Fruit fly (Drosophila melanogaster): ENCODE results near the gene CG43075.

CG43075 gene

DNA sequence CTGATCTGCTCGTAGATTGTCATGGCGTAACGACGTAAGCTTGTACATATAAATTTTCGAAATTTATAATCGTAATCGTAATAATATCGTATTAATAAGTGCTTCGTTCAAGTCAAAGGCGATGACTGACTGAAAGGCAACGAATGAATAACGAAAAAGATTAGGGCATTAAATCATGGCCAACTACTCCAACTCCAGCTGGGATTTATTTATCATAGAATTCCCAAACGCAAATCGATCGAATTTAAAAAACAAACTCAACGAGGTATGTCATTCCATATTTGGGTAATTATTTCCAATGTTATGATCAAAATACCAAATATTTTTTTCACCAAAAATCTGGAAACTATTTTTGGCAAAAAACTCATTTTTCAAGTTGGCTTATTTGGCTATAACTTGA is at the start of gene CG43075:
Gene CG43075, minus strand, starts transcription at position 101 of the 400 bp plus-strand sequence.
- TF ChIP-seq cnc (optimal IDR thresholded peaks at IDR 0.05) (no peak), CG1620 (GFP tag; optimal IDR thresholded peaks at IDR 0.05) (no peak), CG33017 (tag; optimal IDR thresholded peaks at IDR 0.05) (no peak), Mnt (GFP tag; optimal IDR thresholded peaks at IDR 0.05) (no peak), kay (GFP tag; ENCODE audit: borderline replicate concordance) (no peak), tj (GFP tag; optimal IDR thresholded peaks at IDR 0.05) (no peak), Clk (GFP tag; optimal IDR thresholded peaks at IDR 0.05) (no peak), Crg-1 (GFP tag; optimal IDR thresholded peaks at IDR 0.05) (no peak), toe (GFP tag; optimal IDR thresholded peaks at IDR 0.05) (no peak), ovo (GFP tag; optimal IDR thresholded peaks at IDR 0.05) (no peak), pad (GFP tag; optimal IDR thresholded peaks at IDR 0.05) (no peak), CG7045 (GFP tag; optimal IDR thresholded peaks at IDR 0.05) (no peak)

dm6 chrX:15259295-15259694 is 38.3 kb upstream of the CG43075 start:
- TF ChIP-seq Crg-1 (GFP tag; optimal IDR thresholded peaks at IDR 0.05) = no peak
- no peak for TF ChIP-seq CG11617 (GFP tag; optimal IDR thresholded peaks at IDR 0.05)
- TF ChIP-seq Mnt (GFP tag; optimal IDR thresholded peaks at IDR 0.05) = no peak
- TF ChIP-seq CG1620 (GFP tag; optimal IDR thresholded peaks at IDR 0.05) = no peak
- TF ChIP-seq CG7101 (tag; optimal IDR thresholded peaks at IDR 0.05) = no peak
- TF ChIP-seq toe (GFP tag; optimal IDR thresholded peaks at IDR 0.05) = no peak
- TF ChIP-seq cic (GFP tag; optimal IDR thresholded peaks at IDR 0.05) = no peak
- TF ChIP-seq kay (GFP tag; ENCODE audit: borderline replicate concordance) = no peak
- no peak for TF ChIP-seq cnc (optimal IDR thresholded peaks at IDR 0.05)
- no peak for TF ChIP-seq CG5204 (GFP tag; optimal IDR thresholded peaks at IDR 0.05)
- no peak for TF ChIP-seq CG12768 (GFP tag; optimal IDR thresholded peaks at IDR 0.05)
- TF ChIP-seq bab1 (GFP tag; optimal IDR thresholded peaks at IDR 0.05) = no peak
- no peak for TF ChIP-seq CG14711 (tag; optimal IDR thresholded peaks at IDR 0.05)

DNA sequence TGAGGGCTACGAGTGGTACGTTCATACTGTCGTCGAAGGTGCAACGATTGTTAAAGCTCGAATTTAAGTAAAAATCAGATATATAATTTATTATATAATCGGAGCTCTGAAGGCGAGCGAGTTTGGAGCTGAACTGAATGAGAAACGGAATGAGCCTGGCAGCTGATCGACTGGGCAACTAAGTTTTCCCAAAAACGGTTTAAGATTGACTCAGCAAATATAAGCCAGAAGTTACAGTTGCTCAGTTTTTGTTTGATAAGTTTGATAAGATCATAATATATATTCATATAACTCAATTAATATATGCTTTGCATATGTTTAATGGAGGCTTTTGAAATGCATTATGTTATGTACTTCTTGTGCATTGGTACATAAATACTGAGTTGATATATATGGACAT is 23.8 kb upstream of the CG43075 start, which contains the start of gene PPYR1:
Gene PPYR1, minus strand, starts transcription at position 101 of the 400 bp plus-strand sequence.
- no peak for TF ChIP-seq kay (GFP tag; ENCODE audit: borderline replicate concordance)
- no peak for TF ChIP-seq cnc (optimal IDR thresholded peaks at IDR 0.05)
- TF ChIP-seq CG12768 (GFP tag; optimal IDR thresholded peaks at IDR 0.05) = no peak
- no peak for TF ChIP-seq Crg-1 (GFP tag; optimal IDR thresholded peaks at IDR 0.05)
- TF ChIP-seq CG33017 (tag; optimal IDR thresholded peaks at IDR 0.05) = no peak
- TF ChIP-seq Clk (GFP tag; optimal IDR thresholded peaks at IDR 0.05) = no peak
- TF ChIP-seq tj (GFP tag; optimal IDR thresholded peaks at IDR 0.05) = no peak
- no peak for TF ChIP-seq Hr96 (GFP tag; optimal IDR thresholded peaks at IDR 0.05)
- no peak for TF ChIP-seq cic (GFP tag; optimal IDR thresholded peaks at IDR 0.05)

DNA sequence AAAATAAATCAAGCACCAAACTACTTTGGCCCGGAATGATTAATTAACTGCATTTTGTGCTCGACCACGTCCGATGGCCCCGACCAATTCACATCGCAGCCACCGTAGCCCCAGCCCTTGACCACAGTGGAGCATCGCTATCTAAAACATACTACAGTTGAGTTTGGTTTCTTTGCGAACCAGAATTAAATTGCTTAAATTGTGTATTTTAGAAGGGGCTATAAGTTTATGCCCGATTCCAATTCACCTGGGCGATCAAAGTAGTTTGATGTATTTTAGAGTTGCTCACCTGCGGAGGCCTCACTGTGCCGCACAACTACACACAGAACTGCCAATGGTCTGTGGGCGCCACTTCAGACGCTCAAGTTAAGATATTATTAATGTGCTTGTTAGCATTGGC is 14.3 kb upstream of the CG43075 start:
- TF ChIP-seq kay (GFP tag; ENCODE audit: borderline replicate concordance) = no peak
- TF ChIP-seq ovo (GFP tag; optimal IDR thresholded peaks at IDR 0.05) = no peak
- TF ChIP-seq CG14711 (tag; optimal IDR thresholded peaks at IDR 0.05) = no peak
- no peak for TF ChIP-seq CG12768 (GFP tag; optimal IDR thresholded peaks at IDR 0.05)
- TF ChIP-seq Crg-1 (GFP tag; optimal IDR thresholded peaks at IDR 0.05) = no peak
- TF ChIP-seq tj (GFP tag; optimal IDR thresholded peaks at IDR 0.05) = no peak
- no peak for TF ChIP-seq Hr96 (GFP tag; optimal IDR thresholded peaks at IDR 0.05)
- TF ChIP-seq CG1620 (GFP tag; optimal IDR thresholded peaks at IDR 0.05) = no peak
- TF ChIP-seq Mnt (GFP tag; optimal IDR thresholded peaks at IDR 0.05) = no peak
- no peak for TF ChIP-seq bab1 (GFP tag; optimal IDR thresholded peaks at IDR 0.05)
- TF ChIP-seq CG5204 (GFP tag; optimal IDR thresholded peaks at IDR 0.05) = no peak
- no peak for TF ChIP-seq toe (GFP tag; optimal IDR thresholded peaks at IDR 0.05)
- TF ChIP-seq Clk (GFP tag; optimal IDR thresholded peaks at IDR 0.05) = no peak
- no peak for TF ChIP-seq CG33017 (tag; optimal IDR thresholded peaks at IDR 0.05)
- no peak for TF ChIP-seq CG7045 (GFP tag; optimal IDR thresholded peaks at IDR 0.05)
- TF ChIP-seq CG7101 (tag; optimal IDR thresholded peaks at IDR 0.05) = no peak
- no peak for TF ChIP-seq pad (GFP tag; optimal IDR thresholded peaks at IDR 0.05)
- no peak for TF ChIP-seq CG11617 (GFP tag; optimal IDR thresholded peaks at IDR 0.05)

DNA sequence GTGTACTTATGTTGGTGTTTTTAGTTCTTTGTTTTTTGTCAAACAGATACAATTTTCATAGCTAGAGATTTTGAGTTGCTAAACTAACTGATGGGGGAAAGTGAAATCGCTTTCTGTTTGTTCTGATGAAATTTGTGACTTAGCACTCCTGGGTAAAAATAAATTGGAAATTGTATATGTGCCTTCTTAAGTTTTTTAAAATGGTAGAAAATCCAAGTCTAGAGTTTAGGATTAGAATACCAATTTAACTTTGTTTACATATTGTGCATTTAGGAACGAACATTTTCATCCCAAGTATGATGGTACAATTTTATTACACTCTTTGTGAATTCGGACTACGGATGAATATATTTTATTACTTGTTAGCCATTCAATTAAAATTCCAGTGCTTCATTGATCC is 8.8 kb upstream of the CG43075 start, which contains the start of gene CG9101:
Gene CG9101, minus strand, starts transcription at position 101 of the 400 bp plus-strand sequence.
- no peak for TF ChIP-seq CG7101 (tag; optimal IDR thresholded peaks at IDR 0.05)
- no peak for TF ChIP-seq CG1620 (GFP tag; optimal IDR thresholded peaks at IDR 0.05)
- TF ChIP-seq cnc (optimal IDR thresholded peaks at IDR 0.05) = no peak
- TF ChIP-seq Clk (GFP tag; optimal IDR thresholded peaks at IDR 0.05) = no peak
- TF ChIP-seq CG11617 (GFP tag; optimal IDR thresholded peaks at IDR 0.05) = no peak
- TF ChIP-seq Crg-1 (GFP tag; optimal IDR thresholded peaks at IDR 0.05) = no peak
- TF ChIP-seq ovo (GFP tag; optimal IDR thresholded peaks at IDR 0.05) = no peak

DNA sequence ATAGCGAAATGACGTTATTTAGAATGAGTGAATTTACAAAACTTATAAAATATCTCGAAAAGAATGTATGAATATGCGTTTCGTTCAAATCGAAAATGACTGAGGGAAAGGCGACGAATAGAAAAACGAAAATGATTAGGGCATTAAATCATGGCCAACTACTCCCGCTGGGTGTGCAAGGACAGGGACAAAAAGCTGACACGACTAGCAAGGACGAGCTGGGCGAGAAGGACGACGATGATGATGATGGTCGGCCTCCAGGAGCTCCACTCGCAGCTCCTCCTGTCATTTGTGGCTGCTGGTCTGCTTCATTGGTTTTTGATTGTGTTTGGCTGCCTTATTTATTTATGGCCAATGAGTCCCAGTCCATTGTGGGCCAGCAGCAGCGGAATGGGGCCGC is 2.5 kb upstream of the CG43075 start, which contains the start of gene CG43076:
Gene CG43076, minus strand, starts transcription at position 101 of the 400 bp plus-strand sequence.
- no peak for TF ChIP-seq Hr96 (GFP tag; optimal IDR thresholded peaks at IDR 0.05)

- no peak for TF ChIP-seq Hr96 (GFP tag; optimal IDR thresholded peaks at IDR 0.05)
- no peak for TF ChIP-seq cic (GFP tag; optimal IDR thresholded peaks at IDR 0.05)
- no peak for TF ChIP-seq CG33017 (tag; optimal IDR thresholded peaks at IDR 0.05)
- TF ChIP-seq CG14711 (tag; optimal IDR thresholded peaks at IDR 0.05) = no peak
- TF ChIP-seq CG7045 (GFP tag; optimal IDR thresholded peaks at IDR 0.05) = no peak
- no peak for TF ChIP-seq CG1620 (GFP tag; optimal IDR thresholded peaks at IDR 0.05)
- no peak for TF ChIP-seq Mnt (GFP tag; optimal IDR thresholded peaks at IDR 0.05)
- TF ChIP-seq Clk (GFP tag; optimal IDR thresholded peaks at IDR 0.05) = no peak
- no peak for TF ChIP-seq CG12768 (GFP tag; optimal IDR thresholded peaks at IDR 0.05)
- no peak for TF ChIP-seq CG5204 (GFP tag; optimal IDR thresholded peaks at IDR 0.05)
- no peak for TF ChIP-seq CG11617 (GFP tag; optimal IDR thresholded peaks at IDR 0.05)
- TF ChIP-seq cnc (optimal IDR thresholded peaks at IDR 0.05) = no peak
- no peak for TF ChIP-seq kay (GFP tag; ENCODE audit: borderline replicate concordance)
- TF ChIP-seq tj (GFP tag; optimal IDR thresholded peaks at IDR 0.05) = no peak
Observed at dm6 chrX:15216048-15216447, 4.9 kb downstream of the CG43075 start.

All from whole organism, adult.